Worm (Caenorhabditis elegans) whole organism, L3 larva: ENCODE measurements around the gene ipmk-1.

Experiments
- ceh-82 ChIP-seq: fragments of 150-350 bp; optimal IDR thresholded peaks from 2 replicates; lab custom pipeline; 2014; ENCODE audit warnings: missing biosample characterization, missing genetic modification characterization
- elt-3 ChIP-seq, 3 experiments: fragments of 150-350 bp in 1 of 3; sonication (generic microtip) in 2 of 3; optimal IDR thresholded peaks; 2 replicates in 2 of 3; 4 replicates in 1 of 3; lab custom pipeline; 2014 to 2017; ENCODE audit warnings: missing biosample characterization in 3 of 3, missing genetic modification characterization in 3 of 3
- nhr-25 ChIP-seq: sonication (generic microtip); optimal IDR thresholded peaks from 2 replicates; lab custom pipeline; 2017; ENCODE audit warnings: missing biosample characterization, missing genetic modification characterization
- nhr-77 ChIP-seq: fragments of 150-350 bp; optimal IDR thresholded peaks from 2 replicates; lab custom pipeline; 2014; ENCODE audit warnings: missing biosample characterization, missing genetic modification characterization

DNA sequence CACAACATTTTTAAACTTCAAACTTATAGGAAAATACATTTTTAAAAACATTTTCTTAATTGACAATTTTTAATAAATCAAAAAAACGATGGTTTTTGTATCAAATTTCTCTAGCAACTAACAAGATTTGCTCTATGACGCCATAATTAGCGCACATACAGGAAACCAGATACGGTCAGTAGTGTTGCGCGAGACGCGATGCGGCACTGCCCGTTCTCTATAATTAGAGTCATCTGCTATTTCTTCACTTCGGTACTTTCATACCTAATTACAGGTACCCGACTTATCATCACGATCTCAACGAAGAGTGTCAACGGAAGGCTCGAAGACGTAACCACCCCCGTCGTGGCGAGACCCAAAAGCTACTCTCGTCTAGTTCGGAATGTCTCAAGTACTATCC is 3.3 kb upstream of the ipmk-1 start:
- TF ChIP-seq elt-3 (tag; optimal IDR thresholded peaks at IDR 0.05; lab: Kevin White, UChicago) = no peak
- no peak for TF ChIP-seq ceh-82
- no peak for TF ChIP-seq nhr-77 (tag; lab: Kevin White, UChicago)
- TF ChIP-seq nhr-25 (tag; lab: Kevin White, UChicago) = no peak
